Worm (Caenorhabditis elegans): Measurements from ENCODE around the gene snx-13.

ce11 chrIV:17121058-17121773, 34.0 kb upstream of the snx-13 start:
- no peak for TF ChIP-seq ama-1 (optimal IDR thresholded peaks at IDR 0.05)
- no peak for TF ChIP-seq hnd-1 (tag; optimal IDR thresholded peaks at IDR 0.05)
- TF ChIP-seq flt-1 (GFP tag; IDR thresholded peaks at IDR 0.05), result no peak
- TF ChIP-seq ets-7 (tag; optimal IDR thresholded peaks at IDR 0.05), result no peak
